Worm (Caenorhabditis elegans) whole organism, late embryonic: Measurements from ENCODE around the gene cyn-1.

Experiments used
- F13H6.1 ChIP-seq: sonication (generic microtip); optimal IDR thresholded peaks from 2 replicates; lab custom pipeline; 2016; ENCODE audit warnings: missing genetic modification characterization, missing compliant biosample characterization
- ceh-18 ChIP-seq: sonication (generic microtip); optimal IDR thresholded peaks from 2 replicates; lab custom pipeline; 2016; ENCODE audit warnings: missing genetic modification characterization, missing compliant biosample characterization
- ceh-45 ChIP-seq: fragments of 200-800 bp; sonication (Bioruptor generic); IDR thresholded peaks from 2 replicates; pipeline ENCODE4 v1.3.6; 2022; ENCODE audit warnings: missing genetic modification reagents, missing genetic modification characterization, missing compliant biosample characterization
- ceh-48 ChIP-seq: sonication (generic microtip); optimal IDR thresholded peaks from 2 replicates; lab custom pipeline; 2016; ENCODE audit warnings: missing genetic modification characterization, inconsistent platforms, missing compliant biosample characterization
- che-1 ChIP-seq: sonication (generic microtip); optimal IDR thresholded peaks from 2 replicates; lab custom pipeline; 2016; ENCODE audit warnings: mild to moderate bottlenecking, missing genetic modification characterization, missing compliant biosample characterization
- npax-4 ChIP-seq: sonication (generic microtip); optimal IDR thresholded peaks from 2 replicates; lab custom pipeline; 2016; ENCODE audit warnings: missing genetic modification characterization, missing compliant biosample characterization
- pha-2 ChIP-seq: sonication (generic microtip); optimal IDR thresholded peaks from 2 replicates; lab custom pipeline; 2017; ENCODE audit warnings: mild to moderate bottlenecking, missing genetic modification characterization, missing compliant biosample characterization

DNA sequence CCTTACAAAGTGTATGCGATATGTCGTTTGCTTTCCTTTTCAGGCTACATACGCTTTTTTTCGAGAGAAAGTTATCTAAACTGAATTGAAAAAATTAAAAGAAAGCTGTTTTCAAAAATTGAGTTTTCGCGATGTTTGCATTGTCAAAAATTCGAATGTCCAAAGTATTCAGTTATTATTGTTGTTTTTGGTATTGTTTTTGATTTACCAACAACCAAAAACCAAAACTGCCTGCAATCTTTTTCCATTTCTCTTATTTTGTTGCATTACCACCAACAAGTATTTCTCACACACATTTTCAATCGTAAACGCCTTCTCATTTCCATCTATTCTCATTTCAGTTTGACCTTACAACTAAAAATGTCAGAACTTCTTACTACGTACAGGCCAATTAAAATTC is 27.1 kb upstream of the cyn-1 start, which contains the start of gene pepm-1:
- TF ChIP-seq F13H6.1, result no peak
- TF ChIP-seq pha-2 (tag; lab: Kevin White, UChicago), result no peak
- TF ChIP-seq ceh-18, result no peak
- TF ChIP-seq npax-4 (tag; lab: Kevin White, UChicago), result no peak
- no peak for TF ChIP-seq ceh-45
- TF ChIP-seq ceh-48 (tag; lab: Kevin White, UChicago), result no peak
- no peak for TF ChIP-seq che-1
